Fruit fly (Drosophila melanogaster): ENCODE data around the gene Nlg3.

DNA sequence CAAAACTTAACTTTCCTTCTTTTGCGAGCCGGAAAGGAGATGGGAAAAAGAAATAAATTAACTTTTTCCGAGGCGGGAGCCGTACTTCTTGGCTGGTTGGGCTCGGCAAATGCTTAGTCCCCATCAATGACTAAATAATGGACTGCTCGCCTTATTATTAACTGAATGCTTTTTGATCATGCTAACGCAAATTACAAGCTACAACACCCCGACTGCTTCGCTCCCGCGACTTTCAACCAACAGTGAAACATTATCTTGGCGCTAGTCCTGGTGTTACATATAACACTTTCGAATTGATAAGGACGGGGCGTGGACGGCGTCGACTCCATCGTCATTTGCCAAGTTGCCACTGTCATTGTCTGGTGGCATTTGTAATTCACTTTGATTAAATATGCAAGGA is 87.5 kb downstream of the Nlg3 start, which contains the start of gene CG45545:
- TF ChIP-seq N (GFP tag; optimal IDR thresholded peaks at IDR 0.05) (no peak), fru (GFP tag; optimal IDR thresholded peaks at IDR 0.05) (no peak), CG9705 (GFP tag; optimal IDR thresholded peaks at IDR 0.05) (no peak), Dfd (GFP tag; optimal IDR thresholded peaks at IDR 0.05) (no peak), tai (GFP tag; optimal IDR thresholded peaks at IDR 0.05) (no peak), OdsH (GFP tag; optimal IDR thresholded peaks at IDR 0.05) (no peak)

Data from whole organism, wandering third instar larva.